Worm (Caenorhabditis elegans) whole organism, L4/young adult: ENCODE measurements around the gene F36H12.10.

Source experiments
- W03F9.2 ChIP-seq: fragments of 150-350 bp; optimal IDR thresholded peaks from 2 replicates; lab custom pipeline; 2014; ENCODE audit warnings: missing biosample characterization, missing genetic modification characterization
- him-1 ChIP-seq: sonication (generic microtip); optimal IDR thresholded peaks from 2 replicates; lab custom pipeline; 2016; ENCODE audit warnings: missing genotype, missing genetic modification reagents, missing genetic modification characterization, missing compliant biosample characterization

ce11 chrIV:5290547-5290946 is 36.0 kb upstream of the F36H12.10 start, which contains the start of gene nlp-47:
- TF ChIP-seq W03F9.2 (tag; lab: Kevin White, UChicago): no peak
- TF ChIP-seq him-1 (tag; lab: Kevin White, UChicago): no peak
